Worm (Caenorhabditis elegans): Measurements from ENCODE around the gene him-8.

The him-8 gene

ce11 chrIV:10567822-10568221 is 6.1 kb downstream of the him-8 start:
- TF ChIP-seq klf-2 (GFP tag; conservative IDR thresholded peaks at IDR 0.05) (no peak), ztf-29 (GFP tag; IDR thresholded peaks at IDR 0.05) (no peak), flt-1 (GFP tag; IDR thresholded peaks at IDR 0.05) (no peak), T22C8.4 (GFP tag; IDR thresholded peaks at IDR 0.05) (no peak), ref-1 (GFP tag; conservative IDR thresholded peaks at IDR 0.05) (no peak), cog-1 (tag; optimal IDR thresholded peaks at IDR 0.05) (no peak), tab-1 (GFP tag; IDR thresholded peaks at IDR 0.05) (no peak), med-1 (GFP tag; optimal IDR thresholded peaks at IDR 0.05; ENCODE audit: insufficient read depth) (no peak), ztf-23 (GFP tag; IDR thresholded peaks at IDR 0.05) (no peak)

ce11 chrIV:10570065-10570464 is 8.4 kb downstream of the him-8 start:
- no peak for TF ChIP-seq tab-1 (GFP tag; IDR thresholded peaks at IDR 0.05)
- no peak for TF ChIP-seq T22C8.4 (GFP tag; IDR thresholded peaks at IDR 0.05)
- no peak for TF ChIP-seq ztf-23 (GFP tag; IDR thresholded peaks at IDR 0.05)
- no peak for TF ChIP-seq med-1 (GFP tag; optimal IDR thresholded peaks at IDR 0.05; ENCODE audit: insufficient read depth)
- no peak for TF ChIP-seq flt-1 (GFP tag; IDR thresholded peaks at IDR 0.05)
- no peak for TF ChIP-seq klf-2 (GFP tag; conservative IDR thresholded peaks at IDR 0.05)
- TF ChIP-seq cog-1 (tag; optimal IDR thresholded peaks at IDR 0.05) = no peak
- TF ChIP-seq ztf-29 (GFP tag; IDR thresholded peaks at IDR 0.05) = no peak
- TF ChIP-seq ref-1 (GFP tag; conservative IDR thresholded peaks at IDR 0.05) = no peak

- TF ChIP-seq ztf-29 (GFP tag; IDR thresholded peaks at IDR 0.05) (no peak), med-1 (GFP tag; optimal IDR thresholded peaks at IDR 0.05; ENCODE audit: insufficient read depth) (no peak), ztf-23 (GFP tag; IDR thresholded peaks at IDR 0.05) (no peak), T22C8.4 (GFP tag; IDR thresholded peaks at IDR 0.05) (no peak), tab-1 (GFP tag; IDR thresholded peaks at IDR 0.05) (no peak)
These were observed 9.3 kb downstream of the him-8 start for ce11 chrIV:10571020-10571419.

DNA sequence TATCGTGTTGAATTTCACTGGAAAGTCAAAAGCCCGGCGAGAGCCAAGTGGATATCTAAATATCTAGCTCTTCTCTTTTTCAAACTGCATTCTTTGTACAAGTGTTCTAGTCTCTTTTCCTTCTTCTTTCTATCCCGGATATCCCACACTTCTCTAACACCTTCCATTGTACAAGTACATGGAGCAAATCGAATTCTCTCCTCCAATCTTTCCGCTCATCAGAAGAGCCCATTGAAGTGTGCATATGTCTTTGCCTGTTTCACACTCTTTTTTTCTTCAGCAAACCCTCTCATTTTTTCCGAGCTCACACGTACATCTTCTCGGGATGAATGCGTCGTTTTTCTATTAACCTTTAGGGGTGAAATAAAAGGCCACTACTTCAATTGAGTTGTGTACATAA is 11.8 kb downstream of the him-8 start:
- TF ChIP-seq tab-1 (GFP tag; IDR thresholded peaks at IDR 0.05) (no peak), flt-1 (GFP tag; IDR thresholded peaks at IDR 0.05) (no peak), ztf-29 (GFP tag; IDR thresholded peaks at IDR 0.05) (no peak), klf-2 (GFP tag; conservative IDR thresholded peaks at IDR 0.05) (no peak), med-1 (GFP tag; optimal IDR thresholded peaks at IDR 0.05; ENCODE audit: insufficient read depth) (no peak), T22C8.4 (GFP tag; IDR thresholded peaks at IDR 0.05) (no peak), cog-1 (tag; optimal IDR thresholded peaks at IDR 0.05) (no peak), ref-1 (GFP tag; conservative IDR thresholded peaks at IDR 0.05) (no peak), ztf-23 (GFP tag; IDR thresholded peaks at IDR 0.05) (no peak)

DNA sequence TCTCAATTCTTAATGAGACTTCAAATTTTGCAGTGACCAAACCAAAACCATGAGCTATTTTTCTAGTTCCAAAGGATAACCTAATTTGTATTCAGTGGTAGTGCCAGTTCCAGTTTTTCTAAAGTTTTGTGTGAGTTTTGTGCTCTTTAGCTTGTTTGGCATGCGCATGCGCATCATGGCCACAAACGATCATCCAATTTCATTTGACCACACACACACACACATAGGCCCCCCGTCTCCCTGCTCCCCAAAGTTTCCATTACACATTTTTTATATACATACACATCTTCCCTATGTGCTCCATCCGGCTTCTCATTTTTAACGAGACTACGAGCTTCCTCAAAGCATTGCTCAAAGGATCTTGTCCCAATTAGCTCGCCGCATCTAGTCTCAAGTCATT is 12.8 kb downstream of the him-8 start:
- TF ChIP-seq ztf-23 (GFP tag; IDR thresholded peaks at IDR 0.05) = 0 out of 2 replicates have a peak, but pooled peaks have one; percentile 53
- no peak for TF ChIP-seq tab-1 (GFP tag; IDR thresholded peaks at IDR 0.05)

DNA sequence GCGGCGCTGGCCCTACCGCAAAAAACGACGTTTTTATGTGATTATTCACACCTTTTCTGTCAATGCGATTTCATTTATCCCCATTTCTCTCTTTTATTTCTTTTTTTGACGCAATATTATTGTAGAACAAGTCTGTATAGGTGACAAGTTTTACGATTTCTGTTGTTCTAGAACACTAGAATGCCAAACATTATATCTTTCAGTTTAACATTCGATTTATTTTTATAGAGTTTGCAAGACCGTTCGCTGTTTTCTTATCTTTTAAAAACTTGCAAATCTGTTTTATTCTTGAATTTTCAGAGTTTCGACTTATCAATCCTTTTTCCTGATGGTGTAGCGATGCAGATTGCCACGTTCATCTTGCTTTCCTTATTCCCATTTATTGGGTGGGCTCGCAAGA is 14.3 kb downstream of the him-8 start, which contains the start of gene efn-2:
Gene efn-2 (plus strand): TSS at position 301 of the 400 bp plus-strand sequence.
- TF ChIP-seq T22C8.4 (GFP tag; IDR thresholded peaks at IDR 0.05) = no peak
- TF ChIP-seq flt-1 (GFP tag; IDR thresholded peaks at IDR 0.05) = no peak
- TF ChIP-seq cog-1 (tag; optimal IDR thresholded peaks at IDR 0.05) = no peak
- no peak for TF ChIP-seq tab-1 (GFP tag; IDR thresholded peaks at IDR 0.05)
- TF ChIP-seq ztf-23 (GFP tag; IDR thresholded peaks at IDR 0.05) = no peak
- no peak for TF ChIP-seq klf-2 (GFP tag; conservative IDR thresholded peaks at IDR 0.05)

ce11 chrIV:10576624-10577023 is 14.9 kb downstream of the him-8 start:
- TF ChIP-seq med-1 (GFP tag; optimal IDR thresholded peaks at IDR 0.05; ENCODE audit: insufficient read depth) (no peak), ztf-23 (GFP tag; IDR thresholded peaks at IDR 0.05) (no peak), tab-1 (GFP tag; IDR thresholded peaks at IDR 0.05) (no peak), ztf-29 (GFP tag; IDR thresholded peaks at IDR 0.05) (no peak), cog-1 (tag; optimal IDR thresholded peaks at IDR 0.05) (no peak), T22C8.4 (GFP tag; IDR thresholded peaks at IDR 0.05) (no peak), flt-1 (GFP tag; IDR thresholded peaks at IDR 0.05) (no peak), ref-1 (GFP tag; conservative IDR thresholded peaks at IDR 0.05) (no peak), klf-2 (GFP tag; conservative IDR thresholded peaks at IDR 0.05) (no peak)

- no peak for TF ChIP-seq klf-2 (GFP tag; conservative IDR thresholded peaks at IDR 0.05)
- TF ChIP-seq med-1 (GFP tag; optimal IDR thresholded peaks at IDR 0.05; ENCODE audit: insufficient read depth) = no peak
- TF ChIP-seq ztf-23 (GFP tag; IDR thresholded peaks at IDR 0.05) = no peak
- no peak for TF ChIP-seq ref-1 (GFP tag; conservative IDR thresholded peaks at IDR 0.05)
- no peak for TF ChIP-seq cog-1 (tag; optimal IDR thresholded peaks at IDR 0.05)
- no peak for TF ChIP-seq ztf-29 (GFP tag; IDR thresholded peaks at IDR 0.05)
- TF ChIP-seq tab-1 (GFP tag; IDR thresholded peaks at IDR 0.05) = no peak
- TF ChIP-seq T22C8.4 (GFP tag; IDR thresholded peaks at IDR 0.05) = no peak
- TF ChIP-seq flt-1 (GFP tag; IDR thresholded peaks at IDR 0.05) = no peak
These were observed 15.9 kb downstream of the him-8 start for ce11 chrIV:10577600-10577999.

- TF ChIP-seq tab-1 (GFP tag; IDR thresholded peaks at IDR 0.05) (no peak), med-1 (GFP tag; optimal IDR thresholded peaks at IDR 0.05; ENCODE audit: insufficient read depth) (no peak), T22C8.4 (GFP tag; IDR thresholded peaks at IDR 0.05) (no peak), ztf-29 (GFP tag; IDR thresholded peaks at IDR 0.05) (no peak), klf-2 (GFP tag; conservative IDR thresholded peaks at IDR 0.05) (no peak), ztf-23 (GFP tag; IDR thresholded peaks at IDR 0.05) (no peak), cog-1 (tag; optimal IDR thresholded peaks at IDR 0.05) (no peak), ref-1 (GFP tag; conservative IDR thresholded peaks at IDR 0.05) (no peak), flt-1 (GFP tag; IDR thresholded peaks at IDR 0.05) (no peak)
These were observed 16.7 kb downstream of the him-8 start, which contains the start of gene lgc-43 for ce11 chrIV:10578367-10578766. lgc-43 (plus strand) TSS chrIV:10578667.

DNA sequence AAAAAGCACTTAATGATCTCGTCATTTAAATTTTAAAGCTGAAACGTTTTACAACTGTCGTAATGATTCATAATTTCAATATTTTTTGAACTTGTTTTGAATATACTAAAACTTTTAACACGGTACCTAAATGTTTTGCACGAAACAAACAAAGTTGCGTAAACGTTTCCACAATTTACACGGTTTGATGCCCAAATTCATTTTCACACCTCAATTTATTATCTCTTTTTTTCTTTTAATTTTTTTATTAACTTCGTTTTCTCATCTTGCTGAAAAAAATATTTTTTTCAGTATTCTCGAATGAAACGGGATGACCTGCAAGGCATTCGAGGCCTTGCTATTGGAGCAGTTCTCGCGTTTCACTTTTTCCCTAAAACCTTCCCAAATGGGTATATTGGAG is 22.5 kb downstream of the him-8 start, which contains the start of gene oac-8:
Gene oac-8 (plus strand): TSS at position 301 of the 400 bp plus-strand sequence.
- TF ChIP-seq flt-1 (GFP tag; IDR thresholded peaks at IDR 0.05) = no peak
- no peak for TF ChIP-seq ztf-23 (GFP tag; IDR thresholded peaks at IDR 0.05)
- no peak for TF ChIP-seq ztf-29 (GFP tag; IDR thresholded peaks at IDR 0.05)
- TF ChIP-seq tab-1 (GFP tag; IDR thresholded peaks at IDR 0.05) = no peak
- no peak for TF ChIP-seq med-1 (GFP tag; optimal IDR thresholded peaks at IDR 0.05; ENCODE audit: insufficient read depth)
- TF ChIP-seq cog-1 (tag; optimal IDR thresholded peaks at IDR 0.05) = no peak

Measured in whole organism, midembryonic.